Worm (Caenorhabditis elegans): ENCODE data around the gene sto-4.

sto-4 gene

ce11 chrX:11665522-11666017 lies 21.6 kb downstream of the sto-4 start:
- TF ChIP-seq unc-62 (GFP tag; optimal IDR thresholded peaks at IDR 0.05) = no peak

- TF ChIP-seq unc-62 (GFP tag; optimal IDR thresholded peaks at IDR 0.05) = no peak
Measured at ce11 chrX:11666545-11667177, 22.7 kb downstream of the sto-4 start, which contains the start of gene noca-2. Gene noca-2, plus strand, starts transcription at chrX:11667127.

- no peak for TF ChIP-seq unc-62 (GFP tag; optimal IDR thresholded peaks at IDR 0.05)
Measured at ce11 chrX:11673063-11673759, 29.3 kb downstream of the sto-4 start.

- TF ChIP-seq unc-62 (GFP tag; optimal IDR thresholded peaks at IDR 0.05) = no peak
Measured at ce11 chrX:11675573-11675972, 31.6 kb downstream of the sto-4 start.

ce11 chrX:11679211-11679977 lies 35.5 kb downstream of the sto-4 start:
- no peak for TF ChIP-seq unc-62 (GFP tag; optimal IDR thresholded peaks at IDR 0.05)

ce11 chrX:11680851-11681250 lies 36.9 kb downstream of the sto-4 start, which contains the start of gene T04F8.7:
Gene T04F8.7, minus strand, starts transcription at chrX:11680980.
- no peak for TF ChIP-seq unc-62 (GFP tag; optimal IDR thresholded peaks at IDR 0.05)

ce11 chrX:11684261-11684660 lies 40.3 kb downstream of the sto-4 start, which contains the start of gene hnd-1:
Gene hnd-1, plus strand, starts transcription at chrX:11684561.
- no peak for TF ChIP-seq unc-62 (GFP tag; optimal IDR thresholded peaks at IDR 0.05)

ce11 chrX:11687836-11688319 lies 44.0 kb downstream of the sto-4 start, which contains the start of gene C44C10.7:
Gene C44C10.7, minus strand, starts transcription at chrX:11688269.
- TF ChIP-seq unc-62 (GFP tag; optimal IDR thresholded peaks at IDR 0.05) = no peak

ce11 chrX:11690014-11690591 lies 46.2 kb downstream of the sto-4 start, which contains the start of the genes C44C10.10 and C44C10.5:
Gene C44C10.10, plus strand, starts transcription at chrX:11690314.
Gene C44C10.5, plus strand, starts transcription at chrX:11690541.
- TF ChIP-seq unc-62 (GFP tag; optimal IDR thresholded peaks at IDR 0.05) = no peak

- TF ChIP-seq unc-62 (GFP tag; optimal IDR thresholded peaks at IDR 0.05) = no peak
Measured at ce11 chrX:11693092-11693491, 49.2 kb downstream of the sto-4 start, which contains the start of gene smcl-1. Gene smcl-1, plus strand, starts transcription at chrX:11693464.

ce11 chrX:11696696-11697095 lies 52.8 kb downstream of the sto-4 start, which contains the start of gene C44C10.12:
Gene C44C10.12, plus strand, starts transcription at chrX:11696996.
- TF ChIP-seq unc-62 (GFP tag; optimal IDR thresholded peaks at IDR 0.05) = no peak

All from whole organism, dauer.